Worm (Caenorhabditis elegans) whole organism, midembryonic: Measurements from ENCODE around the gene F32D1.7.
"Not testable (repeated sequence)": the region's sequence is repeated elsewhere in the genome, so short reads cannot be mapped to it uniquely, and the experiment has no call there.

Source experiments
- T22C8.4 ChIP-seq: fragments of 200-800 bp; sonication (Bioruptor generic); IDR thresholded peaks from 2 replicates; pipeline ENCODE4 v1.3.6; 2022; ENCODE audit warnings: missing genetic modification characterization, missing compliant biosample characterization
- cog-1 ChIP-seq: sonication (generic microtip); optimal IDR thresholded peaks from 2 replicates; lab custom pipeline; 2016; ENCODE audit warnings: missing genetic modification characterization, missing compliant biosample characterization
- flt-1 ChIP-seq: fragments of 200-800 bp; sonication (Bioruptor generic); IDR thresholded peaks from 2 replicates; pipeline ENCODE4 v1.3.6; 2022; ENCODE audit warnings: missing genetic modification characterization, missing compliant biosample characterization
- klf-2 ChIP-seq: fragments of 200-800 bp; sonication (Bioruptor generic); conservative IDR thresholded peaks from 2 replicates; pipeline ENCODE4 v1.3.6; 2022; ENCODE audit warnings: missing genetic modification reagents, missing genetic modification characterization, missing compliant biosample characterization
- med-1 ChIP-seq: sonication (generic microtip); optimal IDR thresholded peaks from 2 replicates; lab custom pipeline; 2017; ENCODE audit warnings: missing genetic modification characterization, mild to moderate bottlenecking, missing compliant biosample characterization, antibody characterized with exemption, missing genetic modification reagents; ENCODE audit not compliant: insufficient read depth
- ref-1 ChIP-seq: fragments of 200-800 bp; sonication (Bioruptor generic); conservative IDR thresholded peaks from 2 replicates; pipeline ENCODE4 v1.3.6; 2022; ENCODE audit warnings: missing genetic modification reagents, missing genetic modification characterization, missing compliant biosample characterization
- tab-1 ChIP-seq: fragments of 200-800 bp; sonication (Bioruptor generic); IDR thresholded peaks from 2 replicates; pipeline ENCODE4 v1.3.6; 2022; ENCODE audit warnings: missing genetic modification characterization, missing compliant biosample characterization
- ztf-23 ChIP-seq: fragments of 200-800 bp; sonication (Bioruptor generic); IDR thresholded peaks from 2 replicates; pipeline ENCODE4 v1.3.6; 2022; ENCODE audit warnings: missing genetic modification reagents, missing genetic modification characterization, missing compliant biosample characterization
- ztf-29 ChIP-seq: fragments of 200-800 bp; sonication (Bioruptor generic); IDR thresholded peaks from 2 replicates; pipeline ENCODE4 v1.3.6; 2022; ENCODE audit warnings: missing genetic modification reagents, missing genetic modification characterization, missing compliant biosample characterization

The F32D1.7 gene

DNA sequence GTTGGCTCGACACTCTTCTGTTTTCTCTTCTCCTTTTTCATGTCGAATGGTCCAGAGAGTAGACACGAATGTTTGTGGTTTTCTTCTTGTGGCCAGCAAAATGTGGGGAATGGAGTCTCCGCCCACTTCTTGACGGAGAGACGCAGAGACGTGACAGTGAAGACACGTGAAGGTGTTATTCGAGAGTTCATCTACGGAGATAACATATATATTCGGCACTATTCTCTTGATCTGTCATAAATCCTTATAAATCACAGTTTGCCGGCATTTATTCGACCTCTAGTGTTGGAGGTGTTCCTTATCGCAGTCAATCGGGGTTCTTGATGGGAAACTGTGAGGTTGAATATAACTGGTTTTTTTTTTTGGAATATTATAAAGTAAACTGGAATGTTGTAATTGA lies 14.5 kb downstream of the F32D1.7 start, which contains the start of gene F32D1.3:
Gene F32D1.3 (minus strand): TSS at position 65 of the 400 bp plus-strand sequence.
- no peak for TF ChIP-seq flt-1
- no peak for TF ChIP-seq klf-2
- no peak for TF ChIP-seq tab-1
- TF ChIP-seq ztf-23: no peak
- no peak for TF ChIP-seq ztf-29
- no peak for TF ChIP-seq cog-1 (tag; lab: Kevin White, UChicago)
- no peak for TF ChIP-seq ref-1 (GFP tag; lab: Robert Waterston, UW)
- TF ChIP-seq T22C8.4 (GFP tag; lab: Robert Waterston, UW): no peak
- no peak for TF ChIP-seq med-1

ce11 chrV:4360018-4360417 lies 16.0 kb downstream of the F32D1.7 start:
- no peak for TF ChIP-seq ref-1 (GFP tag; lab: Robert Waterston, UW)

DNA sequence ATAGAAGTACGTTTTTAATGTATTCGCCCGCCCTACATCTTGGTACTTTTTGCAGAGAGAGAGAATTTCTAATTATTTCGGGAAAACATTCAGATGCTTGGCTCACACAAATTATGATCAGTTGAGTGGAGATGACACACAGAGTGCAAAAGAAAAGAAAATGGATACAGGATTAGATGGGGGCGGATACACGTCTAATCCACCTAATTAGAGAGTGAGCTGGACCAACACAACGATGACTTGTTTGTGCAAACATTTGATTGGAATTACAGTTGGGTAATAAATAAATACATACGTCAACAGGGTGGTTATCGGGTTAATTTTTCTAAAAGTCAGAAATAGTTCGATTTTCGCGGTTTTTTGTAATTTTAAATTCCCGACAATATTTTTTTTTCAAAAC lies 16.8 kb downstream of the F32D1.7 start:
- TF ChIP-seq med-1: no peak
- no peak for TF ChIP-seq ref-1 (GFP tag; lab: Robert Waterston, UW)
- TF ChIP-seq ztf-23: no peak
- no peak for TF ChIP-seq flt-1
- TF ChIP-seq ztf-29: no peak
- TF ChIP-seq tab-1: no peak
- TF ChIP-seq T22C8.4 (GFP tag; lab: Robert Waterston, UW): no peak
- TF ChIP-seq cog-1 (tag; lab: Kevin White, UChicago): no peak
- TF ChIP-seq klf-2: no peak

DNA sequence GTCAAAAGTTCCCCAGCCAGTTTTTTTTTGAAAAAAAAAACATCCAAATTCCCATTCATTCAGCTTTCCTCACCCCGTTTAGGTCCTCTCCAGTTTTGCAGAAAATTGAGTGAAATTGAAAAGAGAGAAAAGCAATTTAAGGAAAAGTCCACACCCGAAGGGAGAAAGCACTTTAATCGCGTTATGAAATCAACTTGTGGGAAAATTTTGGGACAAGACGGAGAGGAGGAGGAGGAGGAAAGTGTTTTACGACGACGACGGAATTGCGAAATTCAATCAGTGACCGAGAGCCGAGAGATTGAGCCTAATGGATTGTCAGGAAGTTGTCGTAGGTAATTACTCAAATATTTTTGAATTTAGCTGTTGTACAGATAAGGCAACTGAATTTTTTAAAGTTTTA lies 18.6 kb downstream of the F32D1.7 start:
- no peak for TF ChIP-seq ref-1 (GFP tag; lab: Robert Waterston, UW)
- TF ChIP-seq ztf-29: no peak
- peak; percentile 11 for TF ChIP-seq cog-1 (tag; lab: Kevin White, UChicago)
- no peak for TF ChIP-seq klf-2

- TF ChIP-seq ref-1 (GFP tag; lab: Robert Waterston, UW) (no peak), flt-1 (no peak), tab-1 (no peak), T22C8.4 (GFP tag; lab: Robert Waterston, UW) (no peak), cog-1 (tag; lab: Kevin White, UChicago) (no peak), klf-2 (no peak), ztf-23 (no peak), ztf-29 (no peak), med-1 (no peak)
Measured at ce11 chrV:4356047-4356612, 19.8 kb downstream of the F32D1.7 start.

ce11 chrV:4346799-4347198 lies 29.2 kb downstream of the F32D1.7 start, which contains the start of gene mcm-7:
mcm-7 (plus strand) TSS chrV:4347166.
- no peak for TF ChIP-seq cog-1 (tag; lab: Kevin White, UChicago)
- no peak for TF ChIP-seq med-1

- TF ChIP-seq tab-1 (no peak), ref-1 (GFP tag; lab: Robert Waterston, UW) (no peak), med-1 (no peak), klf-2 (no peak), cog-1 (tag; lab: Kevin White, UChicago) (no peak), ztf-29 (no peak), ztf-23 (no peak), T22C8.4 (GFP tag; lab: Robert Waterston, UW) (no peak), flt-1 (no peak)
Measured at ce11 chrV:4346325-4346724, 29.6 kb downstream of the F32D1.7 start, which contains the start of gene hpo-18. hpo-18 (minus strand) TSS chrV:4346425.

DNA sequence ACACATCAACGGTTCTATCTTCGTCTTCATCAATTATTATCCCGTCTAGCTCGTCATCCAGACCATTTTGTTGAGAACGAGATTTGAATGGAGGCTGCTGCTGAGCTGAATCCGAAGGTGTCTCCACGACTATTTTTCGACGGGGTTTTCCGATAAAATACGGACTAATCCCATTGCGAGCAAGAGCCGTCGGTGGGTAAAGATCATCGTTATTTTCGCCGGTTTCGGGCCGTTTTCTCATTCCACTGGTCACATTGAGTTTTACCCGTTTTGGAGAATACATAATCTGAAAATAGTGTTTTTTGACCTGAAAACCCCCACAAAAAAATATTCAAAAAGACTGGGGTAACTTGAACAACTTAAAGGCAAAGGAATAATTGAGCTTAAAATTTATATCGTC lies 30.3 kb downstream of the F32D1.7 start, which contains the start of gene figl-1:
Gene figl-1 (minus strand): TSS at position 286 of the 400 bp plus-strand sequence.
- TF ChIP-seq med-1 (no peak), ztf-29 (no peak), klf-2 (no peak), ztf-23 (no peak), cog-1 (tag; lab: Kevin White, UChicago) (no peak), flt-1 (no peak), tab-1 (no peak), ref-1 (GFP tag; lab: Robert Waterston, UW) (no peak), T22C8.4 (GFP tag; lab: Robert Waterston, UW) (no peak)

DNA sequence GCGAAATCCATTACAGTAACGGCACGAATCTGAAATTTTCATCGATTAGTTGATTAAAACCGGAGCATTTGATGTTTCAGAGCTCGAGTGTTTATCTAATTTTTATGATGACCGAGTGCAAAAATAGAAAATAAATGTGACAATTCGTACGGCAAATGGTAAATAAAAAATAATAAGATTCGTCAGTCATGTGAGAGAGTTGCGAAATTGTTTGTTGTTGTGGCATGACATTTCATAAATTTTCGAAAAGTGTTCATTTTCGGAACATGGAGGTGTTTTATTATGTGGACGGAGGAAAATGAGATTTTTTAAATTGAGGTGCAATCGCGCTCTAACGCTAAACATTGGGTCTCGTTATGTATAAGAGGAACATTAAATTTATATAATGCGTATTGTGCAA lies 34.2 kb downstream of the F32D1.7 start:
- TF ChIP-seq klf-2: no peak
- TF ChIP-seq ztf-29: no peak
- TF ChIP-seq med-1: no peak
- no peak for TF ChIP-seq ref-1 (GFP tag; lab: Robert Waterston, UW)
- no peak for TF ChIP-seq ztf-23
- TF ChIP-seq T22C8.4 (GFP tag; lab: Robert Waterston, UW): no peak
- TF ChIP-seq tab-1: no peak
- no peak for TF ChIP-seq cog-1 (tag; lab: Kevin White, UChicago)
- no peak for TF ChIP-seq flt-1

DNA sequence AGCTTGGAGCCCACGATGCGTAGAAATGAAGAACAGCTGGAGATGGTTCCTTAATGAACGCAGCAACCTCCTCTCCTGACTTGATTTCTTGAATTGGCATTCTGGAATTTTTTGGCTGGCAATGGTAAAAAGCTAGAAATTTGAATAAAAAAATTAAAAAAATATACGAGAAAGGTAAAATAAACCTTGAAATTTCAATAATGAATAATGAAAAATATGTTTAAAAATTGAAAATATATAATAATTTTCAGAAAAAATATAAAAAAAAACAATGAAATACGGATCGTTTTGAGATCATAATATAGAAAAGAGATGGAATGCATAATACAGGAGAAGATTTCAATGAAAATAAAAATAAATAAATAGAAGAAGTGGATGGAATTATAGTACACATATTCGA lies 34.8 kb downstream of the F32D1.7 start, which contains the start of gene glrx-3:
Gene glrx-3 (minus strand): TSS at position 101 of the 400 bp plus-strand sequence.
- TF ChIP-seq ztf-29 (no peak), ztf-23 (no peak), tab-1 (no peak), T22C8.4 (GFP tag; lab: Robert Waterston, UW) (no peak), med-1 (no peak), cog-1 (tag; lab: Kevin White, UChicago) (no peak)

DNA sequence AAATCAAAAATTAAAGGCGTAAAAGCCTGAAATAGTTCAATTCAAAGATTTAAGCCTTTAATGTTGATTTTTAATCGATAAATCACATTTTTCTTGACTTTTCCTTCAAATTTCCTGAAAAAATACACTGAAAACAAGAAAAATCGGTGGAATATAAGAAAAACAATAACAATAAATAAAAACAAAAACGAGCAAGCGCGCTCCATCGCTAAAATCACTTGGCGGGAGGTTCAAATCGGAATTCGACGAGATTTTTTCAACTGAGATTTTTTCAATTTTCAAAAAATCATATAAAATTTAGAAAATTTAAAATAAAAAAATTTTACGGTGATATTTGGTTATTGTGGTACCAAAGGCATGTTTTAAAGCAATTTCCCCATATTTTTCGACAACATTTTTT lies 36.5 kb downstream of the F32D1.7 start:
- TF ChIP-seq tab-1 (no peak), ref-1 (GFP tag; lab: Robert Waterston, UW) (no peak), cog-1 (tag; lab: Kevin White, UChicago) (no peak), ztf-23 (no peak), ztf-29 (no peak), flt-1 (no peak), med-1 (no peak), klf-2 (no peak)

ce11 chrV:4336462-4336861 lies 39.5 kb downstream of the F32D1.7 start, which contains the start of gene irld-1:
irld-1 (plus strand) TSS chrV:4336762.
- not testable (repeated sequence) for TF ChIP-seq klf-2; med-1; ref-1 (GFP tag; lab: Robert Waterston, UW)
